Fruit fly (Drosophila melanogaster): ENCODE data around the gene Cubn2.

The Cubn2 gene

dm6 chr3L:11819639-11820456 is 5.3 kb upstream of the Cubn2 start (continued):
- peak; percentile 16 for TF ChIP-seq fd3F (GFP tag; optimal IDR thresholded peaks at IDR 0.05)
- TF ChIP-seq CG11093 (GFP tag; IDR thresholded peaks at IDR 0.05) = no peak
- no peak for TF ChIP-seq CG4854 (GFP tag; optimal IDR thresholded peaks at IDR 0.05)
- TF ChIP-seq Gsc (GFP tag; IDR thresholded peaks at IDR 0.05) = no peak
- TF ChIP-seq Side (GFP tag; optimal IDR thresholded peaks at IDR 0.05) = peak; percentile 44
- TF ChIP-seq Trl (optimal IDR thresholded peaks at IDR 0.05) = peak; percentile 87 to 90
- TF ChIP-seq Trl (GFP tag; optimal IDR thresholded peaks at IDR 0.05) = peak; percentile 49
- no peak for TF ChIP-seq TFAM (GFP tag; optimal IDR thresholded peaks at IDR 0.05)
- peak; percentile 78 for TF ChIP-seq row (GFP tag; IDR thresholded peaks at IDR 0.05)
- TF ChIP-seq ftz-f1 (GFP tag; optimal IDR thresholded peaks at IDR 0.05) = no peak
- TF ChIP-seq shn (GFP tag; optimal IDR thresholded peaks at IDR 0.05) = peak; percentile 48
- peak; percentile 21 for TF ChIP-seq her (GFP tag; optimal IDR thresholded peaks at IDR 0.05)
- no peak for TF ChIP-seq CG11398 (GFP tag; optimal IDR thresholded peaks at IDR 0.05)
- no peak for TF ChIP-seq CG13287 (GFP tag; IDR thresholded peaks at IDR 0.05; ENCODE audit: partially characterized antibody)
- no peak for TF ChIP-seq tio (GFP tag; optimal IDR thresholded peaks at IDR 0.05)
- TF ChIP-seq CG15601 (tag; optimal IDR thresholded peaks at IDR 0.05) = peak; percentile 63
- TF ChIP-seq Dip3 (GFP tag; optimal IDR thresholded peaks at IDR 0.05) = no peak
- no peak for TF ChIP-seq dan (GFP tag; IDR thresholded peaks at IDR 0.05)
- TF ChIP-seq CG13424 (tag; optimal IDR thresholded peaks at IDR 0.05) = peak; percentile 57
- TF ChIP-seq ro (GFP tag; IDR thresholded peaks at IDR 0.05) = no peak
- no peak for TF ChIP-seq zen (tag; optimal IDR thresholded peaks at IDR 0.05)
- peak; percentile 32; the same call in 1 of the 2 replicates for TF ChIP-seq E2f2 (GFP tag; IDR thresholded peaks at IDR 0.05)
- no peak for TF ChIP-seq CG10654 (GFP tag; optimal IDR thresholded peaks at IDR 0.05)
- no peak for TF ChIP-seq GATAe (GFP tag; conservative IDR thresholded peaks at IDR 0.05)
- no peak for TF ChIP-seq fru (optimal IDR thresholded peaks at IDR 0.05)
- TF ChIP-seq CG14014 (GFP tag; IDR thresholded peaks at IDR 0.05) = peak; percentile 62; the same call in 1 of the 2 replicates
- TF ChIP-seq crol (GFP tag; IDR thresholded peaks at IDR 0.05) = no peak
- no peak for TF ChIP-seq CG18764 (GFP tag; optimal IDR thresholded peaks at IDR 0.05)
- TF ChIP-seq CG10147 (GFP tag; optimal IDR thresholded peaks at IDR 0.05) = no peak
- peak; percentile 16; the same call in 1 of the 2 replicates for TF ChIP-seq lmd (GFP tag; IDR thresholded peaks at IDR 0.05)
- no peak for TF ChIP-seq CG7786 (GFP tag; optimal IDR thresholded peaks at IDR 0.05)
- no peak for TF ChIP-seq otp (GFP tag; IDR thresholded peaks at IDR 0.05)
- no peak for TF ChIP-seq CG8359 (GFP tag; optimal IDR thresholded peaks at IDR 0.05; ENCODE audit: borderline replicate concordance)
- TF ChIP-seq nmo (GFP tag; optimal IDR thresholded peaks at IDR 0.05) = peak; percentile 26
- TF ChIP-seq Opbp (GFP tag; IDR thresholded peaks at IDR 0.05; ENCODE audit: partially characterized antibody) = no peak
- peak; percentile 43 for TF ChIP-seq unpg (GFP tag; optimal IDR thresholded peaks at IDR 0.05)
- TF ChIP-seq CG7928 (GFP tag; optimal IDR thresholded peaks at IDR 0.05) = no peak
- peak; percentile 1 for TF ChIP-seq CG13123 (GFP tag; optimal IDR thresholded peaks at IDR 0.05)
- TF ChIP-seq CG8388 (GFP tag; optimal IDR thresholded peaks at IDR 0.05) = peak; percentile 100
- peak; percentile 19 for TF ChIP-seq CG18619 (GFP tag; optimal IDR thresholded peaks at IDR 0.05)
- no peak for TF ChIP-seq CG16815 (GFP tag; optimal IDR thresholded peaks at IDR 0.05)
- 0 out of 2 replicates have a peak, but pooled peaks have one; percentile 6 for TF ChIP-seq Awh (GFP tag; IDR thresholded peaks at IDR 0.05)
- no peak for TF ChIP-seq nom (GFP tag; optimal IDR thresholded peaks at IDR 0.05)
- no peak for TF ChIP-seq CG7963 (GFP tag; IDR thresholded peaks at IDR 0.05; ENCODE audit: partially characterized antibody)
- no peak for TF ChIP-seq ssp (GFP tag; IDR thresholded peaks at IDR 0.05)
- no peak for TF ChIP-seq ara (GFP tag; IDR thresholded peaks at IDR 0.05)
- TF ChIP-seq hb (GFP tag; IDR thresholded peaks at IDR 0.05; ENCODE audit: partially characterized antibody) = no peak
- no peak for TF ChIP-seq Usf (GFP tag; optimal IDR thresholded peaks at IDR 0.05)
- TF ChIP-seq pho (GFP tag; optimal IDR thresholded peaks at IDR 0.05) = peak; percentile 19
- TF ChIP-seq dmrt99B (tag; optimal IDR thresholded peaks at IDR 0.05) = no peak
